Fruit fly (Drosophila melanogaster) S2 (cell line): ENCODE measurements around the gene Cpr73D.

ENCODE experiments used
- CG8478 ChIP-seq: fragments of >200 bp; optimal IDR thresholded peaks from 2 replicates; lab custom pipeline; 2018
- CTCF ChIP-seq, 2 experiments: fragments of >200 bp; optimal IDR thresholded peaks; 2 replicates each; lab custom pipeline; 2018

DNA sequence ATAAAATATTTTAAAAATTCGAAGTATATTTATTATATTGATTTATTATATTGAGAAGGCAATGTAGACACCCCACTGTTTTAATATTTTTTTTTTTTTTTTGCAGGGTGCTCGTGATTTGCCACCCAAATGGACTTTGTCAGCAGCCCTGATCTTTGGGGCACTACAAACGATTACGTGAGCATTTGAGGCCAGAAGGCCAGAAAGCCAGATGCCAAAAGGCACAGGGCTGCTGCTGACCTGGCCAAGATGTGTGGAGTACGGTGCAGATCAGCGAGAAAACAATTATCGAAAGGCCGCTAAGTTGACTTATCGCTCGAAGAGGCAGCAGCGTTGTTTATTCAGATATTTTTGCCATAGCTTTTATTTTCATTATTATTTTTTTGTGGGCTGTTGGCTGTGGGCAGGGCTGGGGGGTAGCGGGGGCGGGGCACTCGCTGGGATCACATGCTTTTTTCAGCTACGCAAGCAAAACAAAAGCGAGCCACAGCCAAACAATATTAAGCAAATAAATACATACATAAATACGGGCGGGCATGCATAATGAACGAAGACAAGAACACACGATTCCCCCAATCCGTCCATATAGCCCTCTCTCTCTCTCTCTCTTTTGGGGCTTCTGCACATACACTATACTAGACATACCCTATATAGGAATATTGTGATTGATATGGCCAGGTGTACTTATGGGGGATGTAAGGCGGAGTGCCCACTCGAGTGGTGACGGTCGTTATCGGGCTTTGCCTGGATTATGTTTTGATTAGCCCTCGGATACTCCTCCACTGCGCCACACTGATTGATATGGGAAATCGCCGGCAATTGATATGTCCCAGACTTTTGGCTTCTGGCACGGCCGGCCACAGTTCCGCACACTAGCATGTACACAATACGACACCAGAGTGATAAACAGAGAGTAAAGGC, 46.0 kb upstream of the Cpr73D start:
- TF ChIP-seq CTCF (optimal IDR thresholded peaks at IDR 0.05; lab: Kevin White, UChicago) = no peak
- TF ChIP-seq CG8478 (lab: Kevin White, UChicago) = no peak
